Worm (Caenorhabditis elegans) whole organism, L1 larva: Measurements from ENCODE around the gene chil-7.

Experiments
- C16A3.4 ChIP-seq: fragments of 150-350 bp; optimal IDR thresholded peaks from 2 replicates; lab custom pipeline; 2014; ENCODE audit warnings: missing biosample characterization, missing genetic modification characterization
- C34B4.2 ChIP-seq: sonication (generic microtip); optimal IDR thresholded peaks from 2 replicates; lab custom pipeline; 2017; ENCODE audit warnings: mild to moderate bottlenecking, missing genetic modification characterization, missing compliant biosample characterization
- efl-1 ChIP-seq, 4 experiments: fragments of 150-350 bp; optimal IDR thresholded peaks in 3 of 4; peaks in 1 of 4; 1 replicate in 1 of 4; 2 replicates in 3 of 4; lab custom pipeline; 2014; ENCODE audit warnings: missing biosample characterization in 2 of 4, missing genetic modification characterization in 2 of 4, missing genetic modification reagents in 2 of 4
- egl-13 ChIP-seq: sonication (generic microtip); optimal IDR thresholded peaks from 2 replicates; lab custom pipeline; 2016; ENCODE audit warnings: missing genotype, missing genetic modification reagents, missing genetic modification characterization, missing compliant biosample characterization
- fkh-8 ChIP-seq: sonication (generic microtip); optimal IDR thresholded peaks from 2 replicates; lab custom pipeline; 2016; ENCODE audit warnings: mild to moderate bottlenecking, missing genetic modification characterization, missing compliant biosample characterization
- jun-1 ChIP-seq: fragments of 150-350 bp; optimal IDR thresholded peaks from 2 replicates; lab custom pipeline; 2014; ENCODE audit warnings: missing biosample characterization, missing genetic modification reagents, missing genetic modification characterization
- nhr-237 ChIP-seq: fragments of 150-350 bp; optimal IDR thresholded peaks from 2 replicates; lab custom pipeline; 2014; ENCODE audit warnings: missing biosample characterization, missing genetic modification characterization
- nhr-84 ChIP-seq: sonication (generic microtip); optimal IDR thresholded peaks from 2 replicates; lab custom pipeline; 2017; ENCODE audit warnings: missing biosample characterization, missing genetic modification characterization
- sox-4 ChIP-seq: sonication (generic microtip); optimal IDR thresholded peaks from 2 replicates; lab custom pipeline; 2016; ENCODE audit warnings: missing genetic modification characterization, missing compliant biosample characterization
- sup-37 ChIP-seq: fragments of 200-800 bp; sonication (Bioruptor generic); optimal IDR thresholded peaks from 2 replicates; lab custom pipeline; 2018; ENCODE audit warnings: mild to moderate bottlenecking, missing genetic modification characterization, missing compliant biosample characterization
- swsn-7 ChIP-seq: sonication (generic microtip); optimal IDR thresholded peaks from 2 replicates; lab custom pipeline; 2016; ENCODE audit warnings: missing genetic modification characterization, missing compliant biosample characterization
- tbx-2 ChIP-seq: sonication (generic microtip); optimal IDR thresholded peaks from 2 replicates; lab custom pipeline; 2016; ENCODE audit warnings: missing genetic modification characterization, missing compliant biosample characterization
- ztf-4 ChIP-seq: fragments of 150-350 bp; optimal IDR thresholded peaks from 2 replicates; lab custom pipeline; 2014; ENCODE audit warnings: missing biosample characterization, missing genetic modification characterization

chil-7 gene

ce11 chrII:9828502-9828901, 42.5 kb downstream of the chil-7 start:
- TF ChIP-seq C34B4.2 (tag; lab: Kevin White, UChicago) = no peak
- TF ChIP-seq swsn-7 = no peak
- no peak for TF ChIP-seq nhr-237 (tag; lab: Kevin White, UChicago)

ce11 chrII:9827852-9828251, 43.1 kb downstream of the chil-7 start, which contains the start of gene eyg-1:
Gene eyg-1 (minus strand): TSS chrII:9827952.
- TF ChIP-seq nhr-84 (no peak), tbx-2 (tag; lab: Kevin White, UChicago) (no peak), sup-37 (GFP tag; lab: Kevin White, UChicago) (no peak), sox-4 (tag; lab: Kevin White, UChicago) (no peak)

- TF ChIP-seq ztf-4 (no peak), C34B4.2 (tag; lab: Kevin White, UChicago) (no peak), efl-1 (optimal IDR thresholded peaks at IDR 0.05; lab: Kevin White, UChicago) (no peak), efl-1 (GFP tag; optimal IDR thresholded peaks at IDR 0.05 in 1 of 2; lab: Kevin White, UChicago) (peak in 1 of 2 experiments; percentile 59), C16A3.4 (tag; lab: Kevin White, UChicago) (no peak), fkh-8 (tag; lab: Kevin White, UChicago) (no peak), egl-13 (tag; lab: Kevin White, UChicago) (no peak), jun-1 (tag; lab: Kevin White, UChicago) (no peak)
- TF ChIP-seq, all 84 proteins: peak for 1
Observed at ce11 chrII:9826946-9827345, 44.0 kb downstream of the chil-7 start.
